Worm (Caenorhabditis elegans): ENCODE results near the gene glb-21.
A peak's percentile ranks its signal among the peaks of the same experiment; 100 is the strongest.

- TF ChIP-seq pha-4 (tag; optimal IDR thresholded peaks at IDR 0.05) (no peak), nhr-80 (tag; optimal IDR thresholded peaks at IDR 0.05) (peak; percentile 14), F49E8.2 (tag; optimal IDR thresholded peaks at IDR 0.05; ENCODE audit: insufficient read depth) (no peak), tbp1 (GFP tag; optimal IDR thresholded peaks at IDR 0.05) (no peak), repo-1 (tag; optimal IDR thresholded peaks at IDR 0.05) (no peak)
These were observed 49.8 kb downstream of the glb-21 start, which contains the start of gene fmo-1 for ce11 chrIV:10661760-10662159.

Data from whole organism, young adult.